In the genomic region with DNA sequence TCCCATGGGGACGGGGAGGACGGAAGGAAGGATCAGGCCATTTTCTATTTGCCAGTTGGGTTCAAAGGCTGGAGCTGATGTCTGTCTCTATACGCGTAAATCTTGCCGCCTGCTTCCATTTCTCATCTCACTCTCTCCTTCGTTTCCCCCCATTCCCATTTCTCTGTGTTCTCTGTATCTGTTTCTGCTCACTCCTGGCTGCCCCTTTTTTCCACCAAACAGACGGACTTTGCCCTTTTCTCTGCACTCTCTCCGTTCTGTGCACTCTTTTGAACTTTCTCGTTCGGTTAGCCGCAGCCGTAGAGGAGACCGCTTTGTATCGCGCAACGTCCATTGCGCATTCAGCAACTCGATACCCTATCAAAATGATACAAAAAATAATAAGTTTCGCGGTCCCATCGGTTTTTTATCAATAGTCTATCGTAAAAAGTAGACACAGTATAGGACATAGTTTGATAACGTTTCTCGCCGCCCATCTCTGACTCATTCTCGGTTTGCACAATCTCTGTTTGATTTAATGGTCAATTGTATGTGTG, we compare ENCODE assay signal across 4 worm cellular contexts.
A peak's percentile ranks its signal among the peaks of the same experiment; 100 is the strongest.
TF ChIP-seq lines count a peak whose summit lies in the region.

No protein-coding gene starts in this region.

TF ChIP-seq in whole organism, L2 larva, 48 proteins besides CTCF, POLR2A, EP300 and RAD21 (continued from another document):
- TF ChIP-seq nhr-6 (tag; optimal IDR thresholded peaks at IDR 0.05; lab: Kevin White, UChicago) (no peak), lin-11 (tag; optimal IDR thresholded peaks at IDR 0.05; lab: Kevin White, UChicago) (peak; percentile 24), ZK546.5 (tag; optimal IDR thresholded peaks at IDR 0.05; lab: Kevin White, UChicago) (no peak), F13H6.1 (tag; optimal IDR thresholded peaks at IDR 0.05; lab: Kevin White, UChicago) (peak; percentile 85), sem-4 (tag; optimal IDR thresholded peaks at IDR 0.05; lab: Kevin White, UChicago) (peak; percentile 62), nhr-10 (tag; optimal IDR thresholded peaks at IDR 0.05; lab: Kevin White, UChicago) (no peak), elt-1 (tag; optimal IDR thresholded peaks at IDR 0.05; lab: Kevin White, UChicago) (no peak), sma-9 (GFP tag; optimal IDR thresholded peaks at IDR 0.05; lab: Kevin White, UChicago) (peak; percentile 42), sma-9 (tag; optimal IDR thresholded peaks at IDR 0.05; lab: Kevin White, UChicago) (no peak), mdl-1 (tag; optimal IDR thresholded peaks at IDR 0.05; lab: Kevin White, UChicago) (peak in 1 of 2 experiments; percentile 22), unc-62 (GFP tag; optimal IDR thresholded peaks at IDR 0.05; lab: Kevin White, UChicago) (no peak), unc-39 (tag; optimal IDR thresholded peaks at IDR 0.05; lab: Kevin White, UChicago) (no peak), gmeb-1 (tag; optimal IDR thresholded peaks at IDR 0.05; lab: Kevin White, UChicago) (no peak), nhr-23 (tag; optimal IDR thresholded peaks at IDR 0.05; lab: Kevin White, UChicago) (no peak), elt-3 (tag; optimal IDR thresholded peaks at IDR 0.05; lab: Kevin White, UChicago) (no peak), ceh-82 (tag; optimal IDR thresholded peaks at IDR 0.05; lab: Kevin White, UChicago) (no peak), aly-2 (tag; optimal IDR thresholded peaks at IDR 0.05; lab: Kevin White, UChicago) (no peak), nhr-25 (tag; optimal IDR thresholded peaks at IDR 0.05; lab: Kevin White, UChicago) (no peak), egl-27 (tag; optimal IDR thresholded peaks at IDR 0.05; lab: Kevin White, UChicago) (no peak), lin-39 (tag; optimal IDR thresholded peaks at IDR 0.05; lab: Kevin White, UChicago) (no peak), ztf-1 (GFP tag; conservative IDR thresholded peaks at IDR 0.05; lab: Robert Waterston, UW) (no peak), mab-5 (tag; optimal IDR thresholded peaks at IDR 0.05; lab: Kevin White, UChicago) (peak; percentile 26), nhr-21 (tag; optimal IDR thresholded peaks at IDR 0.05; lab: Kevin White, UChicago) (peak; percentile 36), skn-1 (tag; optimal IDR thresholded peaks at IDR 0.05; lab: Kevin White, UChicago) (no peak), fos-1 (tag; optimal IDR thresholded peaks at IDR 0.05; lab: Kevin White, UChicago) (peak; percentile 97), C34F6.9 (tag; optimal IDR thresholded peaks at IDR 0.05; lab: Kevin White, UChicago) (peak; percentile 77), nhr-12 (tag; optimal IDR thresholded peaks at IDR 0.05; lab: Kevin White, UChicago) (no peak)
TF ChIP-seq in whole organism, L2 larva: peak in this region for 20.

TF ChIP-seq in whole organism, L4 larva, 104 proteins besides CTCF, POLR2A, EP300 and RAD21 (continued from another document and continues in another):
- TF ChIP-seq lsy-2 (tag; optimal IDR thresholded peaks at IDR 0.05; lab: Kevin White, UChicago) = peak; percentile 9 to 56
- TF ChIP-seq madf-9 (GFP tag; conservative IDR thresholded peaks at IDR 0.05; lab: Robert Waterston, UW) = 0 out of 2 replicates have a peak, but pooled peaks have one; percentile 22
- peak; percentile 4 for TF ChIP-seq F37D6.2 (tag; optimal IDR thresholded peaks at IDR 0.05; lab: Kevin White, UChicago)
- no peak for TF ChIP-seq gei-8 (GFP tag; optimal IDR thresholded peaks at IDR 0.05; lab: Kevin White, UChicago)
- TF ChIP-seq lir-3 (tag; optimal IDR thresholded peaks at IDR 0.05; lab: Kevin White, UChicago) = no peak
- TF ChIP-seq Y105C5A.15 (GFP tag; IDR thresholded peaks at IDR 0.05; lab: Robert Waterston, UW) = no peak
- no peak for TF ChIP-seq nhr-6 (tag; optimal IDR thresholded peaks at IDR 0.05; lab: Kevin White, UChicago)
- no peak for TF ChIP-seq nhr-41 (GFP tag; IDR thresholded peaks at IDR 0.05; lab: Robert Waterston, UW)
- no peak for TF ChIP-seq nhr-76 (tag; optimal IDR thresholded peaks at IDR 0.05; lab: Kevin White, UChicago)
- no peak for TF ChIP-seq nhr-48 (tag; optimal IDR thresholded peaks at IDR 0.05; lab: Kevin White, UChicago)
- TF ChIP-seq lin-29 (GFP tag; IDR thresholded peaks at IDR 0.05; lab: Robert Waterston, UW) = no peak
- peak; percentile 28 for TF ChIP-seq aha-1 (tag; lab: Kevin White, UChicago)
- no peak for TF ChIP-seq ceh-44 (GFP tag; IDR thresholded peaks at IDR 0.05; lab: Robert Waterston, UW)
- no peak for TF ChIP-seq ztf-7 (tag; optimal IDR thresholded peaks at IDR 0.05; lab: Kevin White, UChicago)
- no peak for TF ChIP-seq dmd-8 (GFP tag; IDR thresholded peaks at IDR 0.05; lab: Robert Waterston, UW)
- TF ChIP-seq lin-39 (tag; optimal IDR thresholded peaks at IDR 0.05; lab: Kevin White, UChicago) = no peak
- no peak for TF ChIP-seq lin-38 (GFP tag; IDR thresholded peaks at IDR 0.05; lab: Robert Waterston, UW)
- no peak for TF ChIP-seq mxl-2 (GFP tag; conservative IDR thresholded peaks at IDR 0.05; lab: Robert Waterston, UW)
- TF ChIP-seq set-16 (GFP tag; IDR thresholded peaks at IDR 0.05; lab: Robert Waterston, UW) = no peak
- TF ChIP-seq fos-1 (tag; optimal IDR thresholded peaks at IDR 0.05; lab: Kevin White, UChicago) = no peak
- no peak for TF ChIP-seq spr-3 (GFP tag; optimal IDR thresholded peaks at IDR 0.05; lab: Kevin White, UChicago)
- TF ChIP-seq F44E2.7 (GFP tag; IDR thresholded peaks at IDR 0.05; lab: Robert Waterston, UW) = no peak
- TF ChIP-seq unc-62 (GFP tag; optimal IDR thresholded peaks at IDR 0.05 in 1 of 2; lab: Kevin White, UChicago) = peak in 1 of 2 experiments; percentile 63
- no peak for TF ChIP-seq unc-62 (tag; optimal IDR thresholded peaks at IDR 0.05; lab: Kevin White, UChicago)
- TF ChIP-seq snpc-4 (tag; optimal IDR thresholded peaks at IDR 0.05; lab: Kevin White, UChicago) = no peak
- TF ChIP-seq arid-1 (GFP tag; conservative IDR thresholded peaks at IDR 0.05; lab: Robert Waterston, UW) = no peak
- no peak for TF ChIP-seq mdt-29 (GFP tag; IDR thresholded peaks at IDR 0.05; lab: Robert Waterston, UW)
- TF ChIP-seq nhr-102 (tag; optimal IDR thresholded peaks at IDR 0.05; lab: Kevin White, UChicago) = no peak
- no peak for TF ChIP-seq T20F7.1 (GFP tag; optimal IDR thresholded peaks at IDR 0.05; lab: Kevin White, UChicago)
- no peak for TF ChIP-seq ces-1 (GFP tag; optimal IDR thresholded peaks at IDR 0.05; lab: Kevin White, UChicago)
- TF ChIP-seq ZK337.2 (GFP tag; IDR thresholded peaks at IDR 0.05; lab: Robert Waterston, UW) = no peak
- TF ChIP-seq madf-5 (GFP tag; IDR thresholded peaks at IDR 0.05; lab: Robert Waterston, UW) = no peak
- no peak for TF ChIP-seq sdz-12 (GFP tag; optimal IDR thresholded peaks at IDR 0.05; lab: Kevin White, UChicago)
- TF ChIP-seq mes-2 (tag; optimal IDR thresholded peaks at IDR 0.05; lab: Kevin White, UChicago; ENCODE audit: poor library complexity, severe bottlenecking) = peak; percentile 38
- TF ChIP-seq hif-1 (tag; optimal IDR thresholded peaks at IDR 0.05; lab: Kevin White, UChicago) = no peak
- TF ChIP-seq mxl-3 (GFP tag; optimal IDR thresholded peaks at IDR 0.05; lab: Kevin White, UChicago) = no peak

TF ChIP-seq in whole organism, late embryonic, 69 proteins besides CTCF, POLR2A, EP300 and RAD21 (continued from another document):
- TF ChIP-seq C08G9.2 (tag; optimal IDR thresholded peaks at IDR 0.05; lab: Kevin White, UChicago) = peak; percentile 45
- peak; percentile 50 for TF ChIP-seq fkh-6 (tag; optimal IDR thresholded peaks at IDR 0.05; lab: Kevin White, UChicago)
- no peak for TF ChIP-seq pag-3 (tag; optimal IDR thresholded peaks at IDR 0.05; lab: Kevin White, UChicago; ENCODE audit: borderline replicate concordance)
- TF ChIP-seq nfya-1 (tag; optimal IDR thresholded peaks at IDR 0.05; lab: Kevin White, UChicago) = peak; percentile 80
- TF ChIP-seq pha-4 (tag; optimal IDR thresholded peaks at IDR 0.05; lab: Kevin White, UChicago) = no peak
- peak; percentile 27 for TF ChIP-seq hlh-6 (tag; optimal IDR thresholded peaks at IDR 0.05; lab: Kevin White, UChicago)
- TF ChIP-seq lin-11 (tag; optimal IDR thresholded peaks at IDR 0.05; lab: Kevin White, UChicago) = no peak
- TF ChIP-seq pha-2 (tag; optimal IDR thresholded peaks at IDR 0.05; lab: Kevin White, UChicago) = no peak
- TF ChIP-seq ref-2 (tag; optimal IDR thresholded peaks at IDR 0.05; lab: Kevin White, UChicago) = peak; percentile 45
- no peak for TF ChIP-seq pros-1 (tag; optimal IDR thresholded peaks at IDR 0.05; lab: Kevin White, UChicago)
- no peak for TF ChIP-seq zip-5 (tag; optimal IDR thresholded peaks at IDR 0.05; lab: Kevin White, UChicago)
- peak; percentile 96 for TF ChIP-seq elt-2 (tag; optimal IDR thresholded peaks at IDR 0.05; lab: Kevin White, UChicago)
- no peak for TF ChIP-seq nhr-11 (tag; optimal IDR thresholded peaks at IDR 0.05; lab: Kevin White, UChicago)
- no peak for TF ChIP-seq elt-4 (tag; optimal IDR thresholded peaks at IDR 0.05; lab: Kevin White, UChicago)
- no peak for TF ChIP-seq pat-9 (tag; optimal IDR thresholded peaks at IDR 0.05; lab: Kevin White, UChicago)
- no peak for TF ChIP-seq fax-1 (tag; optimal IDR thresholded peaks at IDR 0.05; lab: Kevin White, UChicago)
- TF ChIP-seq che-1 (tag; optimal IDR thresholded peaks at IDR 0.05; lab: Kevin White, UChicago) = no peak
- no peak for TF ChIP-seq npax-4 (tag; optimal IDR thresholded peaks at IDR 0.05; lab: Kevin White, UChicago)
- TF ChIP-seq pqm-1 (tag; optimal IDR thresholded peaks at IDR 0.05; lab: Kevin White, UChicago) = no peak
- TF ChIP-seq dmd-4 (tag; optimal IDR thresholded peaks at IDR 0.05; lab: Kevin White, UChicago; ENCODE audit: borderline replicate concordance) = peak; percentile 67
- TF ChIP-seq ceh-19 (GFP tag; optimal IDR thresholded peaks at IDR 0.05; lab: Kevin White, UChicago) = peak; percentile 43
- TF ChIP-seq ceh-34 (tag; optimal IDR thresholded peaks at IDR 0.05; lab: Kevin White, UChicago) = peak; percentile 83

TF ChIP-seq in whole organism, mixed stage, embryonic, 35 proteins besides CTCF, POLR2A, EP300 and RAD21 (continued from another document):
- TF ChIP-seq elt-3 (tag; optimal IDR thresholded peaks at IDR 0.05; lab: Kevin White, UChicago) = no peak
- no peak for TF ChIP-seq sptf-1 (tag; optimal IDR thresholded peaks at IDR 0.05; lab: Kevin White, UChicago)
- TF ChIP-seq bed-3 (GFP tag; optimal IDR thresholded peaks at IDR 0.05; lab: Kevin White, UChicago) = no peak
- peak; percentile 33 for TF ChIP-seq M03D4.4 (tag; optimal IDR thresholded peaks at IDR 0.05; lab: Kevin White, UChicago)
- no peak for TF ChIP-seq nhr-76 (tag; optimal IDR thresholded peaks at IDR 0.05; lab: Kevin White, UChicago)
- TF ChIP-seq cnd-1 (tag; optimal IDR thresholded peaks at IDR 0.05; lab: Kevin White, UChicago) = peak; percentile 57
- no peak for TF ChIP-seq ceh-83 (GFP tag; optimal IDR thresholded peaks at IDR 0.05; lab: Kevin White, UChicago)
- TF ChIP-seq unc-62 (GFP tag; optimal IDR thresholded peaks at IDR 0.05; lab: Kevin White, UChicago) = peak; percentile 64
